Fruit fly (Drosophila melanogaster) whole organism, embryonic: Measurements from ENCODE around the gene fok.

ENCODE experiments used
- Asciz ChIP-seq: fragments of 200-800 bp; sonication (Bioruptor generic); optimal IDR thresholded peaks from 2 replicates; lab custom pipeline; 2017; ENCODE audit warnings: missing biosample characterization, mild to moderate bottlenecking, missing genetic modification characterization, missing genetic modification reagents
- B-H2 ChIP-seq: fragments of 200-800 bp; sonication (Bioruptor generic); optimal IDR thresholded peaks from 2 replicates; lab custom pipeline; 2018; ENCODE audit warnings: missing biosample characterization, mild to moderate bottlenecking, missing genetic modification characterization
- Blimp-1 ChIP-seq: fragments of 200-800 bp; sonication (Bioruptor generic); optimal IDR thresholded peaks from 3 replicates; lab custom pipeline; 2018; ENCODE audit warnings: missing biosample characterization, missing genetic modification characterization, mild to moderate bottlenecking, moderate library complexity, missing genetic modification reagents
- CG10462 ChIP-seq: fragments of 200-800 bp; sonication (Bioruptor generic); optimal IDR thresholded peaks from 2 replicates; lab custom pipeline; 2016; ENCODE audit warnings: missing biosample characterization, missing genetic modification characterization
- CG10654 ChIP-seq: fragments of 200-800 bp; sonication (Bioruptor generic); optimal IDR thresholded peaks from 2 replicates; lab custom pipeline; 2016; ENCODE audit warnings: missing biosample characterization, missing genetic modification characterization
- CG12071 ChIP-seq: fragments of 200-800 bp; sonication (Bioruptor generic); optimal IDR thresholded peaks from 3 replicates; lab custom pipeline; 2018; ENCODE audit warnings: missing biosample characterization, mild to moderate bottlenecking, missing genetic modification characterization
- CG12299 ChIP-seq: fragments of 200-800 bp; sonication (Bioruptor generic); optimal IDR thresholded peaks from 2 replicates; lab custom pipeline; 2018; ENCODE audit warnings: missing biosample characterization, mild to moderate bottlenecking, missing genetic modification characterization
- CG1233 ChIP-seq: fragments of 200-800 bp; sonication (Bioruptor generic); optimal IDR thresholded peaks from 4 replicates; lab custom pipeline; 2018; ENCODE audit warnings: missing biosample characterization, mild to moderate bottlenecking, missing genetic modification characterization
- CG12769 ChIP-seq: fragments of 200-800 bp; sonication (Bioruptor generic); optimal IDR thresholded peaks from 2 replicates; lab custom pipeline; 2019; ENCODE audit warnings: missing biosample characterization, mild to moderate bottlenecking, missing genetic modification characterization, moderate library complexity
- CG13287 ChIP-seq: fragments of 200-800 bp; sonication (Bioruptor generic); IDR thresholded peaks from 2 replicates; pipeline ENCODE4 v1.3.6; 2022; ENCODE audit warnings: missing biosample characterization, missing genetic modification characterization; ENCODE audit not compliant: partially characterized antibody
- CG14965 ChIP-seq: fragments of 200-800 bp; sonication (Bioruptor generic); optimal IDR thresholded peaks from 2 replicates; lab custom pipeline; 2016; ENCODE audit warnings: missing biosample characterization, missing genetic modification characterization, borderline replicate concordance
- CG15011 ChIP-seq: fragments of 200-800 bp; sonication (Bioruptor generic); optimal IDR thresholded peaks from 3 replicates; lab custom pipeline; 2018; ENCODE audit warnings: missing biosample characterization, mild to moderate bottlenecking, missing genetic modification characterization
- CG15073 ChIP-seq: fragments of 200-800 bp; sonication (Bioruptor generic); optimal IDR thresholded peaks from 2 replicates; lab custom pipeline; 2016; ENCODE audit warnings: missing biosample characterization, missing genetic modification characterization
- CG1602 ChIP-seq: fragments of 200-800 bp; sonication (Bioruptor generic); optimal IDR thresholded peaks from 3 replicates; lab custom pipeline; 2016; ENCODE audit warnings: missing biosample characterization, missing genetic modification characterization
- CG17912 ChIP-seq: fragments of 200-800 bp; sonication (Bioruptor generic); optimal IDR thresholded peaks from 2 replicates; lab custom pipeline; 2018; ENCODE audit warnings: missing biosample characterization, mild to moderate bottlenecking, missing genetic modification characterization
- CG2202 ChIP-seq: fragments of 200-800 bp; sonication (Bioruptor generic); optimal IDR thresholded peaks from 2 replicates; lab custom pipeline; 2018; ENCODE audit warnings: missing biosample characterization, mild to moderate bottlenecking, missing genetic modification characterization
- CG33213 ChIP-seq: fragments of 200-800 bp; sonication (Bioruptor generic); optimal IDR thresholded peaks from 3 replicates; lab custom pipeline; 2016; ENCODE audit warnings: missing biosample characterization, missing genetic modification characterization
- CG4617 ChIP-seq: fragments of 200-800 bp; sonication (Bioruptor generic); optimal IDR thresholded peaks from 3 replicates; lab custom pipeline; 2016; ENCODE audit warnings: missing biosample characterization, missing genetic modification characterization, borderline replicate concordance
- CG6654 ChIP-seq: fragments of 200-800 bp; sonication (Bioruptor generic); optimal IDR thresholded peaks from 2 replicates; lab custom pipeline; 2017; ENCODE audit warnings: missing biosample characterization, mild to moderate bottlenecking, missing genetic modification characterization
- CG7556 ChIP-seq: fragments of 200-800 bp; sonication (Bioruptor generic); optimal IDR thresholded peaks from 2 replicates; lab custom pipeline; 2017; ENCODE audit warnings: missing biosample characterization, mild to moderate bottlenecking, missing genetic modification characterization
- CG7745 ChIP-seq: fragments of 200-800 bp; sonication (Bioruptor generic); optimal IDR thresholded peaks from 2 replicates; lab custom pipeline; 2018; ENCODE audit warnings: missing biosample characterization, mild to moderate bottlenecking, missing genetic modification characterization, moderate library complexity
- CHES-1-like ChIP-seq: fragments of 200-800 bp; sonication (Bioruptor generic); optimal IDR thresholded peaks from 2 replicates; lab custom pipeline; 2016; ENCODE audit warnings: missing biosample characterization, missing genetic modification characterization
- CTCF ChIP-seq: fragments of 200-800 bp; sonication (Bioruptor generic); optimal IDR thresholded peaks from 2 replicates; lab custom pipeline; 2017; ENCODE audit warnings: missing biosample characterization, mild to moderate bottlenecking, missing genetic modification characterization, moderate library complexity
- CkIIα-i1 ChIP-seq: fragments of 200-800 bp; sonication (Bioruptor generic); IDR thresholded peaks from 2 replicates; pipeline ENCODE4 v1.3.6; 2022; ENCODE audit warnings: missing biosample characterization, missing genetic modification characterization
- CrebB ChIP-seq: fragments of 200-800 bp; sonication (Bioruptor generic); optimal IDR thresholded peaks from 3 replicates; lab custom pipeline; 2018; ENCODE audit warnings: missing biosample characterization, mild to moderate bottlenecking, missing genetic modification characterization
- Elba2 ChIP-seq: fragments of 200-800 bp; sonication (Bioruptor generic); optimal IDR thresholded peaks from 3 replicates; lab custom pipeline; 2016; ENCODE audit warnings: missing biosample characterization, missing genetic modification characterization
- Hand ChIP-seq: fragments of 200-800 bp; sonication (Bioruptor generic); optimal IDR thresholded peaks from 2 replicates; lab custom pipeline; 2017; ENCODE audit warnings: mild to moderate bottlenecking, missing biosample characterization, missing genetic modification reagents, missing genetic modification characterization
- HmgD ChIP-seq: fragments of 200-800 bp; sonication (Bioruptor generic); optimal IDR thresholded peaks from 3 replicates; lab custom pipeline; 2016; ENCODE audit warnings: missing biosample characterization, missing genetic modification characterization
- HmgZ ChIP-seq: fragments of 200-800 bp; sonication (Bioruptor generic); optimal IDR thresholded peaks from 2 replicates; lab custom pipeline; 2018; ENCODE audit warnings: missing biosample characterization, mild to moderate bottlenecking, missing genetic modification characterization
- Hsf ChIP-seq: fragments of 200-800 bp; sonication (Bioruptor generic); optimal IDR thresholded peaks from 3 replicates; lab custom pipeline; 2016; ENCODE audit warnings: missing biosample characterization, missing genetic modification characterization
- NfI ChIP-seq: fragments of 200-800 bp; sonication (Bioruptor generic); optimal IDR thresholded peaks from 3 replicates; lab custom pipeline; 2018; ENCODE audit warnings: missing biosample characterization, mild to moderate bottlenecking, missing genetic modification characterization, moderate library complexity
- Opbp ChIP-seq: fragments of 200-800 bp; sonication (Bioruptor generic); IDR thresholded peaks from 3 replicates; pipeline ENCODE4 v1.3.6; 2022; ENCODE audit warnings: missing biosample characterization, missing genetic modification characterization; ENCODE audit not compliant: partially characterized antibody
- Optix ChIP-seq: fragments of 200-800 bp; sonication (Bioruptor generic); IDR thresholded peaks from 3 replicates; pipeline ENCODE4 v1.3.6; 2022; ENCODE audit warnings: missing biosample characterization, missing genetic modification characterization
- Usf ChIP-seq: fragments of 200-800 bp; sonication (Bioruptor generic); optimal IDR thresholded peaks from 2 replicates; lab custom pipeline; 2017; ENCODE audit warnings: missing genotype, missing biosample characterization, missing genetic modification characterization
- ase ChIP-seq: fragments of 200-800 bp; sonication (Bioruptor generic); IDR thresholded peaks from 3 replicates; pipeline ENCODE4 v1.3.6; 2022; ENCODE audit warnings: missing biosample characterization, missing genetic modification characterization
- dan ChIP-seq: fragments of 200-800 bp; sonication (Bioruptor generic); IDR thresholded peaks from 2 replicates; pipeline ENCODE4 v1.3.6; 2022; ENCODE audit warnings: missing biosample characterization, missing genetic modification characterization
- dmrt99B ChIP-seq: fragments of 200-800 bp; sonication (Bioruptor generic); optimal IDR thresholded peaks from 2 replicates; lab custom pipeline; 2018; ENCODE audit warnings: missing biosample characterization, mild to moderate bottlenecking, missing genetic modification characterization, moderate library complexity
- dpn ChIP-seq, 2 experiments: fragments of 200-800 bp; sonication (Bioruptor generic); optimal IDR thresholded peaks; 3 replicates each; lab custom pipeline; 2016; ENCODE audit warnings: missing biosample characterization in 2 of 2, missing genetic modification characterization in 2 of 2
- eve ChIP-seq, 2 experiments: fragments of >200 bp; optimal IDR thresholded peaks; 2 replicates each; lab custom pipeline; 2017; ENCODE audit warnings: missing biosample characterization in 2 of 2, missing genetic modification characterization in 2 of 2
- fu2 ChIP-seq: fragments of 200-800 bp; sonication (Bioruptor generic); optimal IDR thresholded peaks from 2 replicates; lab custom pipeline; 2016; ENCODE audit warnings: missing biosample characterization, missing genetic modification characterization
- h ChIP-seq: fragments of >200 bp; optimal IDR thresholded peaks from 2 replicates; lab custom pipeline; 2017
- ken ChIP-seq: fragments of 200-800 bp; sonication (Bioruptor generic); IDR thresholded peaks from 3 replicates; pipeline ENCODE4 v1.3.6; 2022; ENCODE audit warnings: missing biosample characterization, missing genetic modification characterization
- klu ChIP-seq: fragments of 200-800 bp; sonication (Bioruptor generic); IDR thresholded peaks from 2 replicates; pipeline ENCODE4 v1.3.6; 2022; ENCODE audit warnings: missing biosample characterization, missing genetic modification characterization
- luna ChIP-seq: fragments of 200-800 bp; sonication (Bioruptor generic); optimal IDR thresholded peaks from 2 replicates; lab custom pipeline; 2016; ENCODE audit warnings: missing biosample characterization, missing genetic modification characterization
- prd ChIP-seq, 3 experiments: fragments of >200 bp in 2 of 3; fragments of 200-800 bp in 1 of 3; sonication (Bioruptor generic) in 1 of 3; optimal IDR thresholded peaks in 2 of 3; IDR thresholded peaks in 1 of 3; 2 replicates in 2 of 3; 3 replicates in 1 of 3; pipeline versions ENCODE4 v1.3.6 to Lab custom; 2017 to 2022; ENCODE audit warnings: missing biosample characterization in 1 of 3, missing genetic modification characterization in 1 of 3
- seq ChIP-seq: fragments of 200-800 bp; sonication (Bioruptor generic); IDR thresholded peaks from 2 replicates; pipeline ENCODE4 v1.3.6; 2022; ENCODE audit warnings: missing biosample characterization, missing genetic modification characterization
- slp2 ChIP-seq: fragments of 200-800 bp; sonication (Bioruptor generic); optimal IDR thresholded peaks from 2 replicates; lab custom pipeline; 2016; ENCODE audit warnings: missing biosample characterization, missing genetic modification characterization
- ssp ChIP-seq: fragments of 200-800 bp; sonication (Bioruptor generic); IDR thresholded peaks from 2 replicates; pipeline ENCODE4 v1.3.6; 2022; ENCODE audit warnings: missing biosample characterization, missing genetic modification characterization
- trem ChIP-seq: fragments of 200-800 bp; optimal IDR thresholded peaks from 3 replicates; lab custom pipeline; 2019; ENCODE audit warnings: missing biosample characterization, mild to moderate bottlenecking, missing genetic modification characterization, moderate library complexity
- zen2 ChIP-seq: fragments of 200-800 bp; sonication (Bioruptor generic); IDR thresholded peaks from 3 replicates; pipeline ENCODE4 v1.3.6; 2022; ENCODE audit warnings: missing biosample characterization, missing genetic modification characterization; ENCODE audit not compliant: partially characterized antibody
- zfh2 ChIP-seq: fragments of 200-800 bp; sonication (Bioruptor generic); optimal IDR thresholded peaks from 2 replicates; lab custom pipeline; 2016; ENCODE audit warnings: missing biosample characterization, missing genetic modification characterization

fok gene

DNA sequence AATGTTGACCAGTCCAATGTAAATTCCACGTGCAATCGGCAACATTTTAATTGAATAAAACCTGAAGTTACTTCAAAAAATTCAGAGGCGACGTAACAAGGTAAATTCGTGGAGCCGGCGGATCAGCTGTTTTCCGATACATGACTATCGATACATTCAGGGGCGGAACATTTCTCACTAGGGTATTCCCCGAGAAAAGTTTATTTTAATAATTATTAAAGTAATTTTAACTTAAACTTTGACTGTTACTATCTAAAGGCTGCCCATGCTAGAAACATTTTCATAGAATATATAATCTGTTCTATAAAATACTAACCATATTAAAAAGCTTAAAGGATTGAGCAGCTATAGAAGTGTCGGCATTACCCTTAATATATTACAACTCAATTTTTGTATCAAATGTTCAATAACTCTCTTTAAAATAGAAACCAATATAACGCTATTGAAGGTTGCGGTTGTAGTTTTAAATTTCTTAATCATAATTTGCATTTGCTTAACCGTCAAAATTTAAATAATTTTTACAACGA, 12.3 kb upstream of the fok start, which contains the start of the genes mRpS18B and Kua (continued):
- TF ChIP-seq B-H2 (GFP tag; lab: Kevin White, UChicago) (peak; percentile 68), CkIIα-i1 (GFP tag; lab: Robert Waterston, UW) (no peak), CG15073 (GFP tag; lab: Kevin White, UChicago) (no peak), CG1602 (GFP tag; lab: Kevin White, UChicago) (peak; percentile 25), CG14965 (GFP tag; lab: Kevin White, UChicago) (no peak), CG15011 (GFP tag; lab: Kevin White, UChicago) (no peak), Elba2 (GFP tag; lab: Kevin White, UChicago) (no peak), CrebB (tag; lab: Kevin White, UChicago) (no peak), Opbp (GFP tag; lab: Robert Waterston, UW) (peak; percentile 67), Usf (GFP tag; lab: Kevin White, UChicago) (no peak), CG6654 (GFP tag; lab: Kevin White, UChicago) (peak; percentile 17), CG10462 (GFP tag; lab: Kevin White, UChicago) (no peak), CHES-1-like (no peak), Hand (GFP tag; lab: Kevin White, UChicago) (no peak), trem (tag; lab: Kevin White, UChicago) (peak; percentile 54), Asciz (no peak), prd (optimal IDR thresholded peaks at IDR 0.05; lab: Kevin White, UChicago) (no peak), prd (GFP tag; IDR thresholded peaks at IDR 0.05; lab: Robert Waterston, UW) (peak; percentile 72), CG7745 (tag; lab: Kevin White, UChicago) (no peak), CG12071 (GFP tag; lab: Kevin White, UChicago) (no peak), HmgD (GFP tag; lab: Kevin White, UChicago) (no peak), CG33213 (GFP tag; lab: Kevin White, UChicago) (peak; percentile 13), NfI (peak; percentile 62), dan (no peak), eve (GFP tag; optimal IDR thresholded peaks at IDR 0.05; lab: Kevin White, UChicago) (no peak), zen2 (GFP tag; lab: Robert Waterston, UW) (no peak), dpn (GFP tag; optimal IDR thresholded peaks at IDR 0.05; lab: Kevin White, UChicago) (peak; percentile 44 to 53), CG12299 (peak; percentile 50), CTCF (GFP tag; lab: Kevin White, UChicago) (no peak), ase (no peak), CG10654 (no peak), luna (GFP tag; lab: Kevin White, UChicago) (no peak), CG4617 (GFP tag; lab: Kevin White, UChicago) (peak; percentile 40), ken (GFP tag; lab: Robert Waterston, UW) (peak; percentile 71), h (no peak), zfh2 (GFP tag; lab: Kevin White, UChicago) (no peak), ssp (GFP tag; lab: Robert Waterston, UW) (peak; percentile 60), CG17912 (no peak), CG2202 (tag; lab: Kevin White, UChicago) (no peak), Hsf (peak; percentile 53), klu (GFP tag; lab: Robert Waterston, UW) (peak; percentile 10; the same call in 1 of the 2 replicates), Blimp-1 (GFP tag; lab: Kevin White, UChicago) (peak; percentile 54), CG12769 (tag; lab: Kevin White, UChicago) (peak; percentile 7), seq (no peak), fu2 (GFP tag; lab: Kevin White, UChicago) (no peak), dmrt99B (tag; lab: Kevin White, UChicago) (peak; percentile 62), CG7556 (GFP tag; lab: Kevin White, UChicago) (peak; percentile 38), HmgZ (tag; lab: Kevin White, UChicago) (peak; percentile 47), slp2 (GFP tag; lab: Kevin White, UChicago) (no peak), CG13287 (GFP tag; lab: Robert Waterston, UW) (peak; percentile 68), CG1233 (GFP tag; lab: Kevin White, UChicago) (peak; percentile 14), Optix (GFP tag; lab: Robert Waterston, UW) (no peak)
